Fruit fly (Drosophila melanogaster) whole organism, embryonic: ENCODE data around the gene ago.

Experiments
- ATbp ChIP-seq: fragments of 200-800 bp; sonication (Bioruptor generic); optimal IDR thresholded peaks from 2 replicates; lab custom pipeline; 2017; ENCODE audit warnings: missing biosample characterization, mild to moderate bottlenecking, missing genetic modification characterization, missing genetic modification reagents
- Ada2b ChIP-seq: fragments of 200-800 bp; sonication (Bioruptor generic); IDR thresholded peaks from 2 replicates; pipeline ENCODE4 v1.3.6; 2022; ENCODE audit warnings: missing biosample characterization, missing genetic modification characterization
- B-H2 ChIP-seq: fragments of 200-800 bp; sonication (Bioruptor generic); optimal IDR thresholded peaks from 2 replicates; lab custom pipeline; 2018; ENCODE audit warnings: missing biosample characterization, mild to moderate bottlenecking, missing genetic modification characterization
- Bgb ChIP-seq: fragments of 200-800 bp; sonication (Bioruptor generic); IDR thresholded peaks from 2 replicates; pipeline ENCODE4 v1.3.6; 2022; ENCODE audit warnings: missing biosample characterization, missing genetic modification characterization; ENCODE audit not compliant: partially characterized antibody
- CG11723 ChIP-seq: fragments of 200-800 bp; sonication (Bioruptor generic); optimal IDR thresholded peaks from 2 replicates; lab custom pipeline; 2017; ENCODE audit warnings: missing biosample characterization, mild to moderate bottlenecking, missing genetic modification characterization
- CG12219 ChIP-seq: fragments of 200-800 bp; sonication (Bioruptor generic); optimal IDR thresholded peaks from 3 replicates; lab custom pipeline; 2018; ENCODE audit warnings: missing biosample characterization, mild to moderate bottlenecking, missing genetic modification characterization
- CG12769 ChIP-seq: fragments of 200-800 bp; sonication (Bioruptor generic); optimal IDR thresholded peaks from 2 replicates; lab custom pipeline; 2019; ENCODE audit warnings: missing biosample characterization, mild to moderate bottlenecking, missing genetic modification characterization, moderate library complexity
- CG16863 ChIP-seq: fragments of 200-800 bp; sonication (Bioruptor generic); optimal IDR thresholded peaks from 3 replicates; lab custom pipeline; 2016; ENCODE audit warnings: missing biosample characterization, missing genetic modification characterization
- CG18476 ChIP-seq: fragments of 200-800 bp; sonication (Bioruptor generic); optimal IDR thresholded peaks from 2 replicates; lab custom pipeline; 2016; ENCODE audit warnings: missing biosample characterization, mild to moderate bottlenecking, missing genetic modification characterization
- CG2116 ChIP-seq: fragments of 200-800 bp; sonication (Bioruptor generic); optimal IDR thresholded peaks from 3 replicates; lab custom pipeline; 2018; ENCODE audit warnings: missing biosample characterization, mild to moderate bottlenecking, missing genetic modification characterization
- CG32772 ChIP-seq: fragments of 200-800 bp; sonication (Bioruptor generic); IDR thresholded peaks from 2 replicates; pipeline ENCODE4 v1.3.6; 2022; ENCODE audit warnings: missing biosample characterization, missing genetic modification characterization
- CG3281 ChIP-seq: fragments of 200-800 bp; sonication (Bioruptor generic); optimal IDR thresholded peaks from 3 replicates; lab custom pipeline; 2017; ENCODE audit warnings: missing biosample characterization, mild to moderate bottlenecking, missing genetic modification characterization
- CG3847 ChIP-seq: fragments of 200-800 bp; sonication (Bioruptor generic); IDR thresholded peaks from 2 replicates; pipeline ENCODE4 v1.3.6; 2022; ENCODE audit warnings: missing biosample characterization, missing genetic modification characterization
- CG4424 ChIP-seq: fragments of 200-800 bp; sonication (Bioruptor generic); optimal IDR thresholded peaks from 3 replicates; lab custom pipeline; 2016; ENCODE audit warnings: missing biosample characterization, missing genetic modification characterization
- CG5953 ChIP-seq: fragments of 200-800 bp; sonication (Bioruptor generic); IDR thresholded peaks from 2 replicates; pipeline ENCODE4 v1.3.6; 2022; ENCODE audit warnings: missing biosample characterization, missing genetic modification characterization
- CG6854 ChIP-seq: fragments of 200-800 bp; sonication (Bioruptor generic); optimal IDR thresholded peaks from 3 replicates; lab custom pipeline; 2017; ENCODE audit warnings: missing biosample characterization, mild to moderate bottlenecking, missing genetic modification characterization
- CoRest ChIP-seq: fragments of 200-800 bp; sonication (Bioruptor generic); optimal IDR thresholded peaks from 3 replicates; lab custom pipeline; 2018; ENCODE audit warnings: missing biosample characterization, mild to moderate bottlenecking, missing genetic modification characterization, moderate library complexity
- Dip3 ChIP-seq: fragments of 200-800 bp; sonication (Bioruptor generic); optimal IDR thresholded peaks from 3 replicates; lab custom pipeline; 2016; ENCODE audit warnings: missing biosample characterization, missing genetic modification characterization
- Dp ChIP-seq: fragments of 200-800 bp; sonication (Bioruptor generic); optimal IDR thresholded peaks from 2 replicates; lab custom pipeline; 2018; ENCODE audit warnings: missing biosample characterization, mild to moderate bottlenecking, missing genetic modification characterization, moderate library complexity
- E2f2 ChIP-seq: fragments of 200-800 bp; sonication (Bioruptor generic); IDR thresholded peaks from 2 replicates; pipeline ENCODE4 v1.3.6; 2022; ENCODE audit warnings: missing biosample characterization, missing genetic modification characterization
- Lhr ChIP-seq: fragments of 200-800 bp; sonication (Bioruptor generic); optimal IDR thresholded peaks from 3 replicates; lab custom pipeline; 2017; ENCODE audit warnings: mild to moderate bottlenecking, missing biosample characterization, missing genetic modification reagents, missing genetic modification characterization
- MESR4 ChIP-seq: fragments of 200-800 bp; sonication (Bioruptor generic); optimal IDR thresholded peaks from 2 replicates; lab custom pipeline; 2018; ENCODE audit warnings: missing biosample characterization, mild to moderate bottlenecking, missing genetic modification characterization, moderate library complexity
- NK7.1 ChIP-seq: fragments of 200-800 bp; sonication (Bioruptor generic); optimal IDR thresholded peaks from 3 replicates; lab custom pipeline; 2016; ENCODE audit warnings: missing biosample characterization, missing genetic modification characterization
- Side ChIP-seq: fragments of 200-800 bp; sonication (Bioruptor generic); optimal IDR thresholded peaks from 2 replicates; lab custom pipeline; 2016; ENCODE audit warnings: missing biosample characterization, missing genetic modification characterization
- al ChIP-seq: fragments of 200-800 bp; sonication (Bioruptor generic); IDR thresholded peaks from 2 replicates; pipeline ENCODE4 v1.3.6; 2022; ENCODE audit warnings: missing biosample characterization, missing genetic modification characterization
- bsh ChIP-seq, 2 experiments: fragments of 200-800 bp; sonication (Bioruptor generic); optimal IDR thresholded peaks; 2 replicates each; lab custom pipeline; 2017 to 2018; ENCODE audit warnings: mild to moderate bottlenecking in 2 of 2, missing biosample characterization in 2 of 2, missing genetic modification characterization in 2 of 2, moderate library complexity in 1 of 2
- chm ChIP-seq: fragments of 200-800 bp; sonication (Bioruptor generic); IDR thresholded peaks from 2 replicates; pipeline ENCODE4 v1.3.6; 2022; ENCODE audit warnings: missing biosample characterization, missing genetic modification characterization
- ci ChIP-seq: fragments of 200-800 bp; sonication (Bioruptor generic); IDR thresholded peaks from 3 replicates; pipeline ENCODE4 v1.3.6; 2022; ENCODE audit warnings: missing biosample characterization, missing genetic modification characterization
- crc ChIP-seq: fragments of 200-800 bp; sonication (Bioruptor generic); optimal IDR thresholded peaks from 2 replicates; lab custom pipeline; 2016; ENCODE audit warnings: missing biosample characterization, missing genetic modification characterization
- crol ChIP-seq: fragments of 200-800 bp; sonication (Bioruptor generic); IDR thresholded peaks from 2 replicates; pipeline ENCODE4 v1.3.6; 2022; ENCODE audit warnings: missing biosample characterization, missing genetic modification characterization
- da ChIP-seq: fragments of 200-800 bp; sonication (Bioruptor generic); optimal IDR thresholded peaks from 2 replicates; lab custom pipeline; 2016; ENCODE audit warnings: missing biosample characterization, missing genetic modification characterization
- grn ChIP-seq: fragments of 200-800 bp; sonication (Bioruptor generic); optimal IDR thresholded peaks from 3 replicates; lab custom pipeline; 2017; ENCODE audit warnings: missing biosample characterization, missing genetic modification characterization
- ind ChIP-seq: fragments of 200-800 bp; sonication (Bioruptor generic); optimal IDR thresholded peaks from 3 replicates; lab custom pipeline; 2016; ENCODE audit warnings: missing biosample characterization, missing genetic modification characterization
- insv ChIP-seq, 2 experiments: fragments of 200-800 bp; sonication (Bioruptor generic); optimal IDR thresholded peaks; 3 replicates each; lab custom pipeline; 2016 to 2018; ENCODE audit warnings: missing biosample characterization in 2 of 2, missing genetic modification characterization in 2 of 2
- jing ChIP-seq: fragments of 200-800 bp; sonication (Bioruptor generic); optimal IDR thresholded peaks from 2 replicates; lab custom pipeline; 2018; ENCODE audit warnings: missing biosample characterization, mild to moderate bottlenecking, missing genetic modification characterization
- jumu ChIP-seq: fragments of 200-800 bp; sonication (Bioruptor generic); optimal IDR thresholded peaks from 3 replicates; lab custom pipeline; 2016; ENCODE audit warnings: missing biosample characterization, missing genetic modification characterization
- knrl ChIP-seq: fragments of 200-800 bp; sonication (Bioruptor generic); IDR thresholded peaks from 3 replicates; pipeline ENCODE4 v1.3.6; 2022; ENCODE audit warnings: missing biosample characterization, missing genetic modification characterization; ENCODE audit not compliant: partially characterized antibody
- maf-S ChIP-seq: fragments of 200-800 bp; sonication (Bioruptor generic); optimal IDR thresholded peaks from 2 replicates; lab custom pipeline; 2016; ENCODE audit warnings: missing biosample characterization, missing genetic modification characterization
- nmo ChIP-seq: fragments of 200-800 bp; sonication (Bioruptor generic); optimal IDR thresholded peaks from 2 replicates; lab custom pipeline; 2018; ENCODE audit warnings: missing biosample characterization, mild to moderate bottlenecking, missing genetic modification characterization, moderate library complexity
- prd ChIP-seq, 3 experiments: fragments of >200 bp in 2 of 3; fragments of 200-800 bp in 1 of 3; sonication (Bioruptor generic) in 1 of 3; optimal IDR thresholded peaks in 2 of 3; IDR thresholded peaks in 1 of 3; 2 replicates in 2 of 3; 3 replicates in 1 of 3; pipeline versions ENCODE4 v1.3.6 to Lab custom; 2017 to 2022; ENCODE audit warnings: missing biosample characterization in 1 of 3, missing genetic modification characterization in 1 of 3
- ranshi ChIP-seq: fragments of 200-800 bp; sonication (Bioruptor generic); IDR thresholded peaks from 2 replicates; pipeline ENCODE4 v1.3.6; 2022; ENCODE audit warnings: missing biosample characterization, missing genetic modification characterization
- salm ChIP-seq: fragments of 200-800 bp; sonication (Bioruptor generic); optimal IDR thresholded peaks from 2 replicates; lab custom pipeline; 2018; ENCODE audit warnings: missing biosample characterization, mild to moderate bottlenecking, missing genetic modification characterization
- schlank ChIP-seq: fragments of 200-800 bp; sonication (Bioruptor generic); optimal IDR thresholded peaks from 2 replicates; lab custom pipeline; 2018; ENCODE audit warnings: missing biosample characterization, mild to moderate bottlenecking, missing genetic modification characterization
- sd ChIP-seq: fragments of 200-800 bp; sonication (Bioruptor generic); optimal IDR thresholded peaks from 3 replicates; lab custom pipeline; 2018; ENCODE audit warnings: missing biosample characterization, mild to moderate bottlenecking, missing genetic modification characterization, moderate library complexity
- slbo ChIP-seq: fragments of 200-800 bp; sonication (Bioruptor generic); IDR thresholded peaks from 2 replicates; pipeline ENCODE4 v1.3.6; 2022; ENCODE audit warnings: missing biosample characterization, missing genetic modification characterization
- sna ChIP-seq: fragments of 200-800 bp; sonication (Bioruptor generic); IDR thresholded peaks from 2 replicates; pipeline ENCODE4 v1.3.6; 2022; ENCODE audit warnings: missing biosample characterization, missing genetic modification characterization; ENCODE audit not compliant: partially characterized antibody
- tll ChIP-seq, 2 experiments: fragments of 200-800 bp in 1 of 2; fragments of >200 bp in 1 of 2; sonication (Bioruptor generic) in 1 of 2; optimal IDR thresholded peaks; 2 replicates each; lab custom pipeline; 2017 to 2019; ENCODE audit warnings: missing biosample characterization in 2 of 2, missing genetic modification characterization in 2 of 2, mild to moderate bottlenecking in 1 of 2, moderate library complexity in 1 of 2
- vvl ChIP-seq: fragments of 200-800 bp; sonication (Bioruptor generic); IDR thresholded peaks from 2 replicates; pipeline ENCODE4 v1.3.6; 2022; ENCODE audit warnings: missing biosample characterization, missing genetic modification characterization
- wek ChIP-seq: fragments of 200-800 bp; sonication (Bioruptor generic); optimal IDR thresholded peaks from 3 replicates; lab custom pipeline; 2018; ENCODE audit warnings: missing biosample characterization, mild to moderate bottlenecking, missing genetic modification characterization, moderate library complexity
- zfh2 ChIP-seq: fragments of 200-800 bp; sonication (Bioruptor generic); optimal IDR thresholded peaks from 2 replicates; lab custom pipeline; 2016; ENCODE audit warnings: missing biosample characterization, missing genetic modification characterization

Gene ago

dm6 chr3L:4286784-4287183 lies 32.7 kb upstream of the ago start, which contains the start of gene TfIIEbeta (continued):
- peak; percentile 36; the same call in 1 of the 2 replicates for TF ChIP-seq CG32772 (GFP tag; lab: Robert Waterston, UW)
- no peak for TF ChIP-seq schlank (tag; lab: Kevin White, UChicago)
- peak; percentile 33; the same call in 1 of the 3 replicates for TF ChIP-seq knrl
- TF ChIP-seq CG18476: peak; percentile 9
- TF ChIP-seq E2f2: peak; percentile 44
- TF ChIP-seq CG6854 (GFP tag; lab: Kevin White, UChicago): no peak
- peak; percentile 54 for TF ChIP-seq slbo
- TF ChIP-seq da: no peak
- TF ChIP-seq CG5953 (GFP tag; lab: Robert Waterston, UW): no peak
- TF ChIP-seq jumu (GFP tag; lab: Kevin White, UChicago): no peak
- TF ChIP-seq Bgb (GFP tag; lab: Robert Waterston, UW): no peak
- TF ChIP-seq CG3847: 0 out of 2 replicates have a peak, but pooled peaks have one; percentile 9
- TF ChIP-seq Dip3 (GFP tag; lab: Kevin White, UChicago): no peak
- no peak for TF ChIP-seq CG11723 (GFP tag; lab: Kevin White, UChicago)
- no peak for TF ChIP-seq CG12219
- TF ChIP-seq vvl (GFP tag; lab: Robert Waterston, UW): peak; percentile 46
- TF ChIP-seq tll (GFP tag; optimal IDR thresholded peaks at IDR 0.05; lab: Kevin White, UChicago): no peak
- TF ChIP-seq ATbp (GFP tag; lab: Kevin White, UChicago): no peak
- peak; percentile 42 for TF ChIP-seq CoRest (tag; lab: Kevin White, UChicago)
- TF ChIP-seq crc (GFP tag; lab: Kevin White, UChicago): no peak
- TF ChIP-seq wek (GFP tag; lab: Kevin White, UChicago): no peak
- TF ChIP-seq prd (optimal IDR thresholded peaks at IDR 0.05; lab: Kevin White, UChicago): no peak
- TF ChIP-seq prd (GFP tag; IDR thresholded peaks at IDR 0.05; lab: Robert Waterston, UW): peak; percentile 18; the same call in 1 of the 3 replicates
- TF ChIP-seq NK7.1: no peak
- TF ChIP-seq zfh2: no peak
- no peak for TF ChIP-seq al (GFP tag; lab: Robert Waterston, UW)
- TF ChIP-seq B-H2 (GFP tag; lab: Kevin White, UChicago): peak; percentile 26
- TF ChIP-seq ci (GFP tag; lab: Robert Waterston, UW): peak; percentile 44; the same call in 2 of the 3 replicates
- TF ChIP-seq jing (GFP tag; lab: Kevin White, UChicago): no peak
- no peak for TF ChIP-seq grn (GFP tag; lab: Kevin White, UChicago)
- no peak for TF ChIP-seq ranshi (GFP tag; lab: Robert Waterston, UW)
- TF ChIP-seq nmo (GFP tag; lab: Kevin White, UChicago): peak; percentile 41
- peak; percentile 23 for TF ChIP-seq ind (GFP tag; lab: Kevin White, UChicago)
- TF ChIP-seq crol (GFP tag; lab: Robert Waterston, UW): no peak
- no peak for TF ChIP-seq salm
- TF ChIP-seq sna (GFP tag; lab: Robert Waterston, UW): peak; percentile 45; the same call in 1 of the 2 replicates
- TF ChIP-seq Dp (GFP tag; lab: Kevin White, UChicago): peak; percentile 38
- peak; percentile 73 for TF ChIP-seq sd (tag; lab: Kevin White, UChicago)
- TF ChIP-seq bsh (GFP tag; optimal IDR thresholded peaks at IDR 0.05; lab: Kevin White, UChicago): peak in 1 of 2 experiments; percentile 55
- peak; percentile 16 for TF ChIP-seq CG2116 (GFP tag; lab: Kevin White, UChicago)
- TF ChIP-seq CG3281 (GFP tag; lab: Kevin White, UChicago): peak; percentile 51
- peak; percentile 41 for TF ChIP-seq MESR4 (GFP tag; lab: Kevin White, UChicago)
- no peak for TF ChIP-seq chm
- peak in 1 of 2 experiments; percentile 7 for TF ChIP-seq insv (GFP tag; optimal IDR thresholded peaks at IDR 0.05; lab: Kevin White, UChicago)
- no peak for TF ChIP-seq Lhr (GFP tag; lab: Kevin White, UChicago)
- TF ChIP-seq CG4424 (GFP tag; lab: Kevin White, UChicago): peak; percentile 50
- no peak for TF ChIP-seq CG12769 (tag; lab: Kevin White, UChicago)
- TF ChIP-seq maf-S (GFP tag; lab: Kevin White, UChicago): no peak
- no peak for TF ChIP-seq Ada2b (GFP tag; lab: Robert Waterston, UW)
- TF ChIP-seq Side: no peak
- TF ChIP-seq CG16863 (GFP tag; lab: Kevin White, UChicago): no peak
